Worm (Caenorhabditis elegans) whole organism, early embryonic: ENCODE measurements around the gene F26D2.16.

ENCODE experiments used
- B0310.2 ChIP-seq: sonication (generic microtip); optimal IDR thresholded peaks from 2 replicates; lab custom pipeline; 2016; ENCODE audit warnings: mild to moderate bottlenecking, missing genetic modification characterization, missing compliant biosample characterization
- F13C5.2 ChIP-seq: sonication (generic microtip); optimal IDR thresholded peaks from 2 replicates; lab custom pipeline; 2017; ENCODE audit warnings: mild to moderate bottlenecking, missing genetic modification characterization, inconsistent platforms, missing compliant biosample characterization
- aly-1 ChIP-seq: sonication (generic microtip); optimal IDR thresholded peaks from 2 replicates; lab custom pipeline; 2016; ENCODE audit warnings: missing genetic modification characterization, missing compliant biosample characterization
- ama-1 ChIP-seq: fragments of 150-350 bp; optimal IDR thresholded peaks from 2 replicates; lab custom pipeline; 2014
- ceh-13 ChIP-seq: fragments of 200-800 bp; sonication (Bioruptor generic); optimal IDR thresholded peaks from 2 replicates; lab custom pipeline; 2018; ENCODE audit warnings: mild to moderate bottlenecking, missing genetic modification characterization, missing compliant biosample characterization
- ceh-36 ChIP-seq: sonication (generic microtip); optimal IDR thresholded peaks from 2 replicates; lab custom pipeline; 2016; ENCODE audit warnings: missing genetic modification characterization, inconsistent platforms, missing compliant biosample characterization
- ets-7 ChIP-seq: sonication (generic microtip); optimal IDR thresholded peaks from 2 replicates; lab custom pipeline; 2016; ENCODE audit warnings: missing genotype, missing genetic modification characterization, missing compliant biosample characterization
- flt-1 ChIP-seq: fragments of 200-800 bp; sonication (Bioruptor generic); IDR thresholded peaks from 2 replicates; pipeline ENCODE4 v1.3.6; 2022; ENCODE audit warnings: missing genetic modification characterization, missing compliant biosample characterization
- hmg-4 ChIP-seq: fragments of 200-800 bp; sonication (Bioruptor generic); optimal IDR thresholded peaks from 2 replicates; lab custom pipeline; 2018; ENCODE audit warnings: mild to moderate bottlenecking, missing genetic modification characterization, missing compliant biosample characterization
- hnd-1 ChIP-seq: sonication (generic microtip); optimal IDR thresholded peaks from 2 replicates; lab custom pipeline; 2016; ENCODE audit warnings: missing genetic modification characterization, missing compliant biosample characterization
- pes-1 ChIP-seq: fragments of 200-800 bp; sonication (Bioruptor generic); IDR thresholded peaks from 2 replicates; pipeline ENCODE4 v1.3.6; 2022; ENCODE audit warnings: missing genetic modification reagents, missing genetic modification characterization, missing compliant biosample characterization
- scrt-1 ChIP-seq: fragments of 200-800 bp; sonication (Bioruptor generic); IDR thresholded peaks from 2 replicates; pipeline ENCODE4 v1.3.6; 2022; ENCODE audit warnings: missing genetic modification characterization, missing compliant biosample characterization
- tbx-37 ChIP-seq: fragments of 200-800 bp; sonication (Bioruptor generic); conservative IDR thresholded peaks from 2 replicates; pipeline ENCODE4 v1.3.6; 2022; ENCODE audit warnings: missing genetic modification reagents, missing genetic modification characterization, missing compliant biosample characterization
- tra-4 ChIP-seq: sonication (generic microtip); optimal IDR thresholded peaks from 2 replicates; lab custom pipeline; 2017; ENCODE audit warnings: missing genetic modification characterization, missing compliant biosample characterization

ce11 chrV:16374676-16375075 lies 45.0 kb downstream of the F26D2.16 start, which contains the start of gene srv-34:
- no peak for TF ChIP-seq hnd-1 (tag; lab: Kevin White, UChicago)
- TF ChIP-seq scrt-1: no peak
- no peak for TF ChIP-seq tbx-37
- no peak for TF ChIP-seq B0310.2
- TF ChIP-seq flt-1 (GFP tag; lab: Robert Waterston, UW): no peak
- TF ChIP-seq tra-4: no peak
- no peak for TF ChIP-seq ama-1 (lab: Kevin White, UChicago)
- no peak for TF ChIP-seq ets-7
- TF ChIP-seq F13C5.2: no peak
- TF ChIP-seq ceh-36 (tag; lab: Kevin White, UChicago): no peak
- TF ChIP-seq aly-1 (tag; lab: Kevin White, UChicago): no peak
- no peak for TF ChIP-seq ceh-13 (GFP tag; lab: Kevin White, UChicago)
- no peak for TF ChIP-seq pes-1
- no peak for TF ChIP-seq hmg-4 (GFP tag; lab: Kevin White, UChicago)
